Fruit fly (Drosophila melanogaster) whole organism: Measurements from ENCODE around the gene Acp65Aa.

ENCODE experiments used
- Dll ChIP-seq: fragments of >200 bp; optimal IDR thresholded peaks from 2 replicates; lab custom pipeline; 2017
- EcR ChIP-seq, 2 experiments: fragments of >200 bp; optimal IDR thresholded peaks; 2 replicates each; lab custom pipeline; 2017; ENCODE audit warnings: missing biosample characterization in 2 of 2, missing genetic modification characterization in 2 of 2, missing genetic modification reagents in 2 of 2
- pan ChIP-seq: fragments of >200 bp; optimal IDR thresholded peaks from 2 replicates; lab custom pipeline; 2017
- usp ChIP-seq: fragments of >200 bp; optimal IDR thresholded peaks from 2 replicates; lab custom pipeline; 2017; ENCODE audit warnings: missing biosample characterization, missing genetic modification characterization, mixed read lengths

DNA sequence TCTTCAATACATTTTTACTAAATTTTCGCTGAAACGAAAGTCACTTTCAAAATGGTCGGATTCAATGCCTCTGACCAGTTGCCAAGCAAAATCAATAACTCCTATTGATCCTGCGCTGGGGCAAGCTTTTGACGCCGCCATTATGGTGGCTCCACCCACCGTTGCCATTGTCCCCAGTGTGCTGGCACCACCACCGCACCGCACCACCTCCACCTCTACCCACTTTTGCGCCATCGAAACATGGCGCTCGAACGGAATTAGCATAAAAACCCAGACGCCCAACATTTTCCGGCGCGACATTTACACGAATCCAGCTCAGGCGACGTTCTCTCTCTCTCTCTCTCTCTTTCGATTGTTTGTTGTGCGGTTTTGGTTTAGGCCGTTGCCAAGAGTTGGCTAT, 35.7 kb downstream of the Acp65Aa start:
- no peak for TF ChIP-seq pan
- no peak for TF ChIP-seq EcR (GFP tag; optimal IDR thresholded peaks at IDR 0.05; lab: Kevin White, UChicago)
- TF ChIP-seq Dll (lab: Kevin White, UChicago), result no peak
- TF ChIP-seq usp (GFP tag; lab: Kevin White, UChicago), result no peak
